Fruit fly (Drosophila melanogaster): ENCODE measurements around the gene CG32264.

- TF ChIP-seq ttk (optimal IDR thresholded peaks at IDR 0.05) (no peak), Sin3A (optimal IDR thresholded peaks at IDR 0.05) (no peak)
These were observed 51.2 kb downstream of the CG32264 start, which contains the start of gene ppk27 for dm6 chr3L:3755101-3755500.

Data from Kc167 (cell line).